Worm (Caenorhabditis elegans) whole organism, L4 larva: ENCODE data around the gene mrpl-36.

ENCODE experiments used
- F44E2.7 ChIP-seq: fragments of 200-800 bp; sonication (Bioruptor generic); IDR thresholded peaks from 2 replicates; pipeline ENCODE4 v2.1.2; 2022; ENCODE audit warnings: missing genetic modification characterization, missing compliant biosample characterization
- T20F7.1 ChIP-seq: fragments of 200-800 bp; sonication (Bioruptor generic); optimal IDR thresholded peaks from 2 replicates; lab custom pipeline; 2018; ENCODE audit warnings: mild to moderate bottlenecking, missing genetic modification characterization, missing compliant biosample characterization
- Y48G9A.11 ChIP-seq: fragments of 200-800 bp; sonication (Bioruptor generic); IDR thresholded peaks from 2 replicates; pipeline ENCODE4 v1.3.6; 2022; ENCODE audit warnings: missing genetic modification reagents, missing genetic modification characterization, missing compliant biosample characterization
- ama-1 ChIP-seq: fragments of 150-350 bp; optimal IDR thresholded peaks from 2 replicates; lab custom pipeline; 2014; ENCODE audit warnings: inconsistent platforms, mixed read lengths
- arid-1 ChIP-seq: fragments of 200-800 bp; sonication (Bioruptor generic); conservative IDR thresholded peaks from 2 replicates; pipeline ENCODE4 v1.3.6; 2022; ENCODE audit warnings: missing genetic modification reagents, missing genetic modification characterization, missing compliant biosample characterization
- duxl-1 ChIP-seq: sonication (generic microtip); optimal IDR thresholded peaks from 2 replicates; lab custom pipeline; 2016; ENCODE audit warnings: mild to moderate bottlenecking, missing genetic modification characterization, moderate library complexity, missing compliant biosample characterization; ENCODE audit not compliant: poor library complexity
- egl-27 ChIP-seq: sonication (generic microtip); optimal IDR thresholded peaks from 3 replicates; lab custom pipeline; 2017; ENCODE audit warnings: missing biosample characterization, missing genetic modification reagents, missing genetic modification characterization
- lin-13 ChIP-seq: fragments of 150-350 bp; optimal IDR thresholded peaks from 2 replicates; lab custom pipeline; 2014; ENCODE audit warnings: missing biosample characterization, missing genetic modification reagents, missing genetic modification characterization
- nhr-28 ChIP-seq: fragments of 150-350 bp; optimal IDR thresholded peaks from 2 replicates; lab custom pipeline; 2014; ENCODE audit warnings: missing biosample characterization, missing genetic modification characterization
- php-3 ChIP-seq: fragments of 200-800 bp; sonication (Bioruptor generic); IDR thresholded peaks from 2 replicates; pipeline ENCODE4 v1.3.6; 2022; ENCODE audit warnings: missing genetic modification reagents, missing genetic modification characterization, missing compliant biosample characterization
- sdz-12 ChIP-seq: fragments of 200-800 bp; sonication (Bioruptor generic); optimal IDR thresholded peaks from 2 replicates; lab custom pipeline; 2018; ENCODE audit warnings: mild to moderate bottlenecking, missing genetic modification characterization, missing compliant biosample characterization
- spr-1 ChIP-seq: sonication (generic microtip); optimal IDR thresholded peaks from 2 replicates; lab custom pipeline; 2016; ENCODE audit warnings: mild to moderate bottlenecking, missing genetic modification characterization, missing compliant biosample characterization
- tra-1 ChIP-seq: fragments of 200-800 bp; sonication (Bioruptor generic); IDR thresholded peaks from 2 replicates; pipeline ENCODE4 v1.3.6; 2022; ENCODE audit warnings: missing genetic modification reagents, missing genetic modification characterization, missing compliant biosample characterization
- unc-62 ChIP-seq, 3 experiments: fragments of 150-350 bp in 1 of 3; sonication (generic microtip); optimal IDR thresholded peaks in 2 of 3; peaks in 1 of 3; 1 replicate in 1 of 3; 2 replicates in 2 of 3; lab custom pipeline; 2014 to 2017; ENCODE audit warnings: missing biosample characterization in 3 of 3, missing genetic modification characterization in 3 of 3, missing genetic modification reagents in 3 of 3, missing genotype in 1 of 3

- TF ChIP-seq tra-1 (GFP tag; lab: Robert Waterston, UW) (no peak), php-3 (GFP tag; lab: Robert Waterston, UW) (no peak), lin-13 (GFP tag; lab: Kevin White, UChicago) (no peak), sdz-12 (GFP tag; lab: Kevin White, UChicago) (no peak), ama-1 (lab: Kevin White, UChicago) (no peak), F44E2.7 (GFP tag; lab: Robert Waterston, UW) (no peak), T20F7.1 (GFP tag; lab: Kevin White, UChicago) (no peak), spr-1 (tag; lab: Kevin White, UChicago) (no peak), unc-62 (GFP tag; optimal IDR thresholded peaks at IDR 0.05 in 1 of 2; lab: Kevin White, UChicago) (no peak), unc-62 (tag; optimal IDR thresholded peaks at IDR 0.05; lab: Kevin White, UChicago) (no peak), Y48G9A.11 (GFP tag; lab: Robert Waterston, UW) (no peak), egl-27 (no peak), duxl-1 (tag; lab: Kevin White, UChicago) (no peak), arid-1 (no peak), nhr-28 (no peak)
Observed at ce11 chrIII:9862469-9862868, 14.6 kb upstream of the mrpl-36 start.
